Worm (Caenorhabditis elegans) whole organism, L1 larva: ENCODE measurements around the gene sdhd-1.
A peak's percentile ranks its signal among the peaks of the same experiment; 100 is the strongest.

Experiments
- C04F5.9 ChIP-seq: sonication (generic microtip); optimal IDR thresholded peaks from 2 replicates; lab custom pipeline; 2016; ENCODE audit warnings: missing genetic modification characterization, missing compliant biosample characterization
- Y116A8C.19 ChIP-seq: sonication (generic microtip); optimal IDR thresholded peaks from 2 replicates; lab custom pipeline; 2016; ENCODE audit warnings: missing compliant biosample characterization, missing genetic modification characterization, borderline replicate concordance
- aha-1 ChIP-seq: fragments of 150-350 bp; optimal IDR thresholded peaks from 2 replicates; lab custom pipeline; 2014; ENCODE audit warnings: missing biosample characterization, missing genetic modification characterization
- alr-1 ChIP-seq: fragments of 200-800 bp; sonication (Bioruptor generic); optimal IDR thresholded peaks from 2 replicates; lab custom pipeline; 2018; ENCODE audit warnings: borderline replicate concordance, mild to moderate bottlenecking, missing genetic modification characterization, missing compliant biosample characterization
- aly-2 ChIP-seq: fragments of 150-350 bp; optimal IDR thresholded peaks from 2 replicates; lab custom pipeline; 2014; ENCODE audit warnings: missing biosample characterization, missing genetic modification characterization
- blmp-1 ChIP-seq: fragments of 150-350 bp; optimal IDR thresholded peaks from 2 replicates; lab custom pipeline; 2014; ENCODE audit warnings: missing biosample characterization, missing genetic modification characterization
- ceh-63 ChIP-seq: fragments of 200-800 bp; sonication (Bioruptor generic); optimal IDR thresholded peaks from 2 replicates; lab custom pipeline; 2018; ENCODE audit warnings: mild to moderate bottlenecking, missing genetic modification characterization, missing compliant biosample characterization
- ceh-82 ChIP-seq, 3 experiments: fragments of 150-350 bp in 1 of 3; sonication (generic microtip) in 2 of 3; optimal IDR thresholded peaks; 2 replicates each; lab custom pipeline; 2014 to 2017; ENCODE audit warnings: missing biosample characterization in 3 of 3, missing genetic modification characterization in 3 of 3
- dpl-1 ChIP-seq, 3 experiments: fragments of 150-350 bp in 2 of 3; sonication (generic microtip) in 1 of 3; optimal IDR thresholded peaks; 2 replicates each; lab custom pipeline; 2014 to 2017; ENCODE audit warnings: missing biosample characterization in 3 of 3, missing genetic modification characterization in 3 of 3, missing genetic modification reagents in 3 of 3
- egl-27 ChIP-seq, 2 experiments: fragments of 150-350 bp in 1 of 2; sonication (generic microtip); optimal IDR thresholded peaks; 3 replicates each; lab custom pipeline; 2017 to 2018; ENCODE audit warnings: missing biosample characterization in 2 of 2, missing genetic modification characterization in 2 of 2, missing genetic modification reagents in 2 of 2
- fkh-4 ChIP-seq: sonication (generic microtip); optimal IDR thresholded peaks from 2 replicates; lab custom pipeline; 2016; ENCODE audit warnings: missing compliant biosample characterization, missing genetic modification characterization, borderline replicate concordance
- fkh-8 ChIP-seq: sonication (generic microtip); optimal IDR thresholded peaks from 2 replicates; lab custom pipeline; 2016; ENCODE audit warnings: mild to moderate bottlenecking, missing genetic modification characterization, missing compliant biosample characterization
- hpl-2 ChIP-seq: fragments of 150-350 bp; optimal IDR thresholded peaks from 2 replicates; lab custom pipeline; 2014; ENCODE audit warnings: missing biosample characterization, missing genetic modification reagents, missing genetic modification characterization
- isw-1 ChIP-seq: fragments of 200-800 bp; sonication (Bioruptor generic); IDR thresholded peaks from 2 replicates; pipeline ENCODE4 v1.3.6; 2022; ENCODE audit warnings: missing genetic modification characterization, missing compliant biosample characterization
- jun-1 ChIP-seq: fragments of 150-350 bp; optimal IDR thresholded peaks from 2 replicates; lab custom pipeline; 2014; ENCODE audit warnings: missing biosample characterization, missing genetic modification reagents, missing genetic modification characterization
- lin-13 ChIP-seq: fragments of 150-350 bp; optimal IDR thresholded peaks from 2 replicates; lab custom pipeline; 2014; ENCODE audit warnings: missing biosample characterization, missing genetic modification reagents, missing genetic modification characterization
- lin-14 ChIP-seq: fragments of 200-800 bp; sonication (Bioruptor generic); optimal IDR thresholded peaks from 2 replicates; lab custom pipeline; 2018; ENCODE audit warnings: mild to moderate bottlenecking, missing genetic modification characterization, moderate library complexity, missing compliant biosample characterization
- lin-15B ChIP-seq: fragments of 150-350 bp; sonication (generic microtip); optimal IDR thresholded peaks from 3 replicates; lab custom pipeline; 2014; ENCODE audit warnings: missing biosample characterization, missing genetic modification characterization
- lin-35 ChIP-seq, 2 experiments: fragments of 150-350 bp; optimal IDR thresholded peaks; 2 replicates each; lab custom pipeline; 2014; ENCODE audit warnings: missing biosample characterization in 2 of 2, missing genetic modification characterization in 2 of 2, missing genetic modification reagents in 2 of 2
- lir-3 ChIP-seq: sonication (generic microtip); optimal IDR thresholded peaks from 2 replicates; lab custom pipeline; 2016; ENCODE audit warnings: mild to moderate bottlenecking, missing genetic modification characterization, moderate library complexity, missing compliant biosample characterization; ENCODE audit not compliant: poor library complexity
- lsy-2 ChIP-seq, 2 experiments: fragments of 150-350 bp; optimal IDR thresholded peaks; 2 replicates each; lab custom pipeline; 2014; ENCODE audit warnings: missing biosample characterization in 2 of 2, missing genetic modification characterization in 2 of 2
- mef-2 ChIP-seq: fragments of 150-350 bp; optimal IDR thresholded peaks from 2 replicates; lab custom pipeline; 2014; ENCODE audit warnings: missing biosample characterization, missing genetic modification characterization
- nhr-47 ChIP-seq: sonication (generic microtip); optimal IDR thresholded peaks from 2 replicates; lab custom pipeline; 2016; ENCODE audit warnings: mild to moderate bottlenecking, missing genetic modification characterization, moderate library complexity, missing compliant biosample characterization
- nhr-71 ChIP-seq: sonication (generic microtip); optimal IDR thresholded peaks from 2 replicates; lab custom pipeline; 2016; ENCODE audit warnings: mild to moderate bottlenecking, missing genetic modification characterization, moderate library complexity, missing compliant biosample characterization
- nhr-76 ChIP-seq: sonication (generic microtip); optimal IDR thresholded peaks from 2 replicates; lab custom pipeline; 2017; ENCODE audit warnings: missing biosample characterization, missing genetic modification characterization
- nhr-85 ChIP-seq: sonication (generic microtip); peaks from one replicate; lab custom pipeline; 2016; ENCODE audit warnings: missing genetic modification characterization, inconsistent platforms, missing compliant biosample characterization
- pax-3 ChIP-seq: fragments of 200-800 bp; sonication (Bioruptor generic); optimal IDR thresholded peaks from 2 replicates; lab custom pipeline; 2018; ENCODE audit warnings: mild to moderate bottlenecking, missing genetic modification characterization, moderate library complexity, missing compliant biosample characterization
- pqm-1 ChIP-seq: sonication (generic microtip); optimal IDR thresholded peaks from 3 replicates; lab custom pipeline; 2017; ENCODE audit warnings: missing biosample characterization, missing genetic modification characterization
- rnt-1 ChIP-seq: sonication (generic microtip); optimal IDR thresholded peaks from 2 replicates; lab custom pipeline; 2016; ENCODE audit warnings: mild to moderate bottlenecking, missing genetic modification characterization, moderate library complexity, missing compliant biosample characterization
- snpc-4 ChIP-seq: fragments of 150-350 bp; optimal IDR thresholded peaks from 2 replicates; lab custom pipeline; 2014; ENCODE audit warnings: missing biosample characterization, missing genetic modification characterization
- snu-23 ChIP-seq: sonication (generic microtip); optimal IDR thresholded peaks from 2 replicates; lab custom pipeline; 2016; ENCODE audit warnings: missing genetic modification characterization, missing compliant biosample characterization
- sox-4 ChIP-seq: sonication (generic microtip); optimal IDR thresholded peaks from 2 replicates; lab custom pipeline; 2016; ENCODE audit warnings: missing genetic modification characterization, missing compliant biosample characterization
- sup-37 ChIP-seq: fragments of 200-800 bp; sonication (Bioruptor generic); optimal IDR thresholded peaks from 2 replicates; lab custom pipeline; 2018; ENCODE audit warnings: mild to moderate bottlenecking, missing genetic modification characterization, missing compliant biosample characterization
- swsn-7 ChIP-seq: sonication (generic microtip); optimal IDR thresholded peaks from 2 replicates; lab custom pipeline; 2016; ENCODE audit warnings: missing genetic modification characterization, missing compliant biosample characterization
- tbx-2 ChIP-seq: sonication (generic microtip); optimal IDR thresholded peaks from 2 replicates; lab custom pipeline; 2016; ENCODE audit warnings: missing genetic modification characterization, missing compliant biosample characterization
- tlp-1 ChIP-seq: fragments of 150-350 bp; optimal IDR thresholded peaks from 2 replicates; lab custom pipeline; 2014; ENCODE audit warnings: missing biosample characterization, missing genetic modification characterization
- unc-130 ChIP-seq: fragments of 150-350 bp; optimal IDR thresholded peaks from 2 replicates; lab custom pipeline; 2017; ENCODE audit warnings: missing biosample characterization, missing genetic modification characterization, inconsistent platforms
- unc-86 ChIP-seq: sonication (generic microtip); optimal IDR thresholded peaks from 2 replicates; lab custom pipeline; 2016; ENCODE audit warnings: missing genetic modification characterization, missing compliant biosample characterization
- unc-98 ChIP-seq: fragments of 200-800 bp; sonication (Bioruptor generic); IDR thresholded peaks from 2 replicates; pipeline ENCODE4 v1.3.6; 2022; ENCODE audit warnings: missing genetic modification characterization, missing compliant biosample characterization
- xbp-1 ChIP-seq: sonication (generic microtip); optimal IDR thresholded peaks from 2 replicates; lab custom pipeline; 2016; ENCODE audit warnings: missing genetic modification characterization, missing compliant biosample characterization
- zag-1 ChIP-seq: fragments of 150-350 bp; optimal IDR thresholded peaks from 2 replicates; lab custom pipeline; 2014; ENCODE audit warnings: missing biosample characterization, missing genetic modification characterization
- ztf-4 ChIP-seq: fragments of 150-350 bp; optimal IDR thresholded peaks from 2 replicates; lab custom pipeline; 2014; ENCODE audit warnings: missing biosample characterization, missing genetic modification characterization

The sdhd-1 gene

DNA sequence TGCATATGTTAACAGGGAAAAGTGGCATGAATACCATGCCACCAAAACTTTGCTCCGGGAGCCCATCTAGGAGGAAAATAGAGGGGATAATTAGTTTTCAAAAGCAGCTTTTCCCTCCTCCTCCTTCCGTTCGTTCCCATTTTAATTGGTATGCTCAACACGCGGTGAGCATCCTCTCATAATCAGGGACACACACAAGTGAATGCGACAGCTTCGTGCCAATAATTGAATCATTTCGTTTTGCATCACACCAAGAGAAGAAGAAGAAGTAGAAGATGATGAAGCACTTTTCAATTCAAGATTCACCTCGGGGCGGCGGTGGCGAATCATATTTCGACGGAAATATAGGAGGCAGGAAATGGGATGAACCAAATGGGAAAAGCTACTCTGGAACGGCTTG, 38.4 kb upstream of the sdhd-1 start:
- TF ChIP-seq lin-14: peak; percentile 6
- no peak for TF ChIP-seq pqm-1 (tag; lab: Kevin White, UChicago)

DNA sequence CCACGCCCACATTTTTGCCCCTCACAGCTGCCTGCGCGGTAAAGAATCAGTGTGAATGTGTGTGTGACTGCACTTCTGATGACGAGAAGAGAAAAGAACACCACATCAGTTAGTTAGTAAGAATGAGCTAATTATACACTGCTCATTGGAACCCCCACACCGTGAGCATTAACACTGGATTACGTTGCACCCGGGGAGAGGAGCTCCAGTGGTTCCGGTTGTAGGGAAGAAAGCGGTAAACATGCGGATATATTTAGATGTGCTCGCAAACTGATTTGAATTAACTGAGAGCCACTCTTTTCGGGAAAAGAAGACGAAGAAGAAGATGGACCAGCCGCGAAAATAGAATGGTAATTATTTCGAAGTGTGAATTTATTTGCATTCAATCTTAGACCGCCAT, 37.1 kb upstream of the sdhd-1 start:
- no peak for TF ChIP-seq ceh-63
- TF ChIP-seq sox-4 (tag; lab: Kevin White, UChicago): no peak
- TF ChIP-seq lin-35 (GFP tag; optimal IDR thresholded peaks at IDR 0.05; lab: Kevin White, UChicago): no peak
- TF ChIP-seq swsn-7 (tag; lab: Kevin White, UChicago): no peak
- no peak for TF ChIP-seq hpl-2 (GFP tag; lab: Kevin White, UChicago)
- TF ChIP-seq aly-2 (tag; lab: Kevin White, UChicago): no peak
- TF ChIP-seq lir-3 (tag; lab: Kevin White, UChicago): no peak
- no peak for TF ChIP-seq fkh-4 (tag; lab: Kevin White, UChicago)
- TF ChIP-seq nhr-76: no peak
- TF ChIP-seq lin-14: no peak
- TF ChIP-seq fkh-8 (tag; lab: Kevin White, UChicago): no peak
- no peak for TF ChIP-seq C04F5.9
- no peak for TF ChIP-seq unc-130
- TF ChIP-seq snu-23 (GFP tag; lab: Kevin White, UChicago): no peak
- no peak for TF ChIP-seq dpl-1 (GFP tag; optimal IDR thresholded peaks at IDR 0.05; lab: Kevin White, UChicago)
- no peak for TF ChIP-seq alr-1
- TF ChIP-seq, all 84 proteins: peak for 0

DNA sequence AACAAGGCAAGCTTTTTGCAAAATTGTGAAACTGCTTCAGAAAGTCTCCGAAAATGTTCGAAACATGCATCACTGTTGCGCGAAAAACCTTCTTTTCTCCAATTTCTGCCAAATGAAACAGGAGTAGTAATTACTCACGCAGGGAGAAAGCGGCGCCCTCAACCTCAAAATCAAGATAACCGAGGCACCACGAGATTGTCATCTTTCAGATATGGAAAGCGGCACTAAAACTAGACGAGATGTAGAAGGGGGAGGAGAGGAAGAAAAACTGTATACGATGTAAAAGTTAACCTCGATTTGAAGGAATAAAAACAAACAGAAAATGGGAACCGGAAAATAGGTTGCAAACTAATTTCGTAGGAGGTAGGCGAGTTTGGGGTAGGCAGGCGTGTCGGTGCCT, 26.8 kb upstream of the sdhd-1 start:
- TF ChIP-seq Y116A8C.19 (tag; lab: Kevin White, UChicago): no peak
- no peak for TF ChIP-seq fkh-8 (tag; lab: Kevin White, UChicago)
- no peak for TF ChIP-seq ztf-4
- no peak for TF ChIP-seq tbx-2
- peak; percentile 34 for TF ChIP-seq lin-14
- no peak for TF ChIP-seq ceh-82 (tag; optimal IDR thresholded peaks at IDR 0.05; lab: Kevin White, UChicago)
- TF ChIP-seq mef-2 (tag; lab: Kevin White, UChicago): no peak
- TF ChIP-seq sox-4 (tag; lab: Kevin White, UChicago): no peak
- no peak for TF ChIP-seq nhr-47 (tag; lab: Kevin White, UChicago)
- TF ChIP-seq rnt-1 (tag; lab: Kevin White, UChicago): peak; percentile 35
- no peak for TF ChIP-seq sup-37 (GFP tag; lab: Kevin White, UChicago)
- TF ChIP-seq C04F5.9: no peak
- no peak for TF ChIP-seq lin-13
- TF ChIP-seq xbp-1: no peak
- TF ChIP-seq unc-98 (GFP tag; lab: Robert Waterston, UW): no peak
- TF ChIP-seq nhr-85: peak; percentile 0
- no peak for TF ChIP-seq nhr-71
- TF ChIP-seq unc-86: no peak
- TF ChIP-seq pax-3 (tag; lab: Kevin White, UChicago): no peak
- no peak for TF ChIP-seq lin-15B (tag; lab: Kevin White, UChicago)
- TF ChIP-seq jun-1 (tag; lab: Kevin White, UChicago): no peak
- TF ChIP-seq lsy-2 (tag; optimal IDR thresholded peaks at IDR 0.05; lab: Kevin White, UChicago): no peak
- no peak for TF ChIP-seq ceh-63
- no peak for TF ChIP-seq tlp-1 (tag; lab: Kevin White, UChicago)
- no peak for TF ChIP-seq zag-1 (tag; lab: Kevin White, UChicago)
- no peak for TF ChIP-seq snu-23 (GFP tag; lab: Kevin White, UChicago)
- TF ChIP-seq egl-27 (tag; optimal IDR thresholded peaks at IDR 0.05; lab: Kevin White, UChicago): no peak
- no peak for TF ChIP-seq hpl-2 (GFP tag; lab: Kevin White, UChicago)
- no peak for TF ChIP-seq snpc-4
- peak; percentile 57 for TF ChIP-seq blmp-1 (tag; lab: Kevin White, UChicago)
- TF ChIP-seq isw-1 (GFP tag; lab: Robert Waterston, UW): no peak
- no peak for TF ChIP-seq aha-1 (tag; lab: Kevin White, UChicago)
- TF ChIP-seq, all 84 proteins: peak for 4
